Worm (Caenorhabditis elegans): ENCODE data around the gene ech-8.

DNA sequence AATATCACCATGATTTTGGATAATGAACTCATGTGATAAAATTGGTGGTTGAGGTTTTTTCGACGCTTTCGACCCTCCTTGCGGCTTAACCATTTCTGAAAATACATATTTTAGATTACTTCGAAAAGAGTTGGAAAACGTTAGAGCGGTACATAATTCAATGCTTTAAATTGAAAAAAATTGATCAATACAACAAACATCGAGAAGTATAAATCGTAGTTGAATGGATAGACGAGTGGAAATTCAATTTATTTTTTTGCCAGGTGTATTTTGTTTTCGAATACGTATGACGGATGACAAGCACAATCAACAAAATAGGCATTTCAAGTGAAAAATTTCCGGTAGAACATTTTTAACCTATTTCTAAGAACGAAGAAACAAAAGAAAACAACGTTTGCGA, 17.8 kb downstream of the ech-8 start, which contains the start of gene tram-1:
- TF ChIP-seq ama-1 (optimal IDR thresholded peaks at IDR 0.05): no peak
- no peak for TF ChIP-seq aly-1 (tag; optimal IDR thresholded peaks at IDR 0.05)
- TF ChIP-seq hmg-4 (GFP tag; optimal IDR thresholded peaks at IDR 0.05): no peak
- TF ChIP-seq tra-4 (tag; optimal IDR thresholded peaks at IDR 0.05): no peak
- no peak for TF ChIP-seq tbx-11 (GFP tag; IDR thresholded peaks at IDR 0.05)
- no peak for TF ChIP-seq F13C5.2 (tag; optimal IDR thresholded peaks at IDR 0.05)
- TF ChIP-seq scrt-1 (GFP tag; IDR thresholded peaks at IDR 0.05): no peak
- no peak for TF ChIP-seq ceh-13 (GFP tag; optimal IDR thresholded peaks at IDR 0.05)
- no peak for TF ChIP-seq ets-7 (tag; optimal IDR thresholded peaks at IDR 0.05)
- no peak for TF ChIP-seq tbx-37 (GFP tag; conservative IDR thresholded peaks at IDR 0.05)
